Fruit fly (Drosophila melanogaster): ENCODE results near the gene CG33667.
"Not testable (repeated sequence)": the region's sequence is repeated elsewhere in the genome, so short reads cannot be mapped to it uniquely, and the experiment has no call there.

DNA sequence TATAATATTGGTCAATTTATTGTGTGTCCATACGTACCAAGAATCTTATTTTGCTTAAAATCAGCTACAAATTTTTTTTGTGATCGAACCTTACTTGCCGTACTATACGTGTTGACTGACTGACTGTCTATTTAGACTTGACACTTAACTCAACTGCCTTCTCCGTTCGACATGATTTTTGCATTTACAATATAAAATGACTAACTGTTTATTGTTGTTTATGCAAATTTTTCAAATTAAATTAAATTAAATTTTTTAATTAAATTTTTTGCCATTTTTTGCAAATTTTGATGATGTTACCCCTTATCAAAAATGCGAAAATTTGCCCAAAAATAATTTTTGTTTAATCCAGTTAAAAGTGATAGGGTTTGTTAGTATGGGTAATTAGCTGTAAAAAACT is 6.6 kb upstream of the CG33667 start, which contains the start of gene CG33665:
- TF ChIP-seq jumu (GFP tag; optimal IDR thresholded peaks at IDR 0.05); her (GFP tag; optimal IDR thresholded peaks at IDR 0.05); nerfin-1 (tag; optimal IDR thresholded peaks at IDR 0.05); CG8944 (GFP tag; optimal IDR thresholded peaks at IDR 0.05); dm (GFP tag; optimal IDR thresholded peaks at IDR 0.05); vnd (GFP tag; IDR thresholded peaks at IDR 0.05; ENCODE audit: partially characterized antibody); lmd (GFP tag; IDR thresholded peaks at IDR 0.05): not testable (repeated sequence)

All from whole organism, embryonic.